Worm (Caenorhabditis elegans) whole organism, L1 larva: ENCODE results near the gene C54E4.4.

Source experiments
- C16A3.4 ChIP-seq: fragments of 150-350 bp; optimal IDR thresholded peaks from 2 replicates; lab custom pipeline; 2014; ENCODE audit warnings: missing biosample characterization, missing genetic modification characterization
- alr-1 ChIP-seq: fragments of 200-800 bp; sonication (Bioruptor generic); optimal IDR thresholded peaks from 2 replicates; lab custom pipeline; 2018; ENCODE audit warnings: borderline replicate concordance, mild to moderate bottlenecking, missing genetic modification characterization, missing compliant biosample characterization
- blmp-1 ChIP-seq: fragments of 150-350 bp; optimal IDR thresholded peaks from 2 replicates; lab custom pipeline; 2014; ENCODE audit warnings: missing biosample characterization, missing genetic modification characterization
- ceh-8 ChIP-seq: fragments of 200-800 bp; sonication (Bioruptor generic); optimal IDR thresholded peaks from 2 replicates; lab custom pipeline; 2018; ENCODE audit warnings: mild to moderate bottlenecking, missing genetic modification characterization, moderate library complexity, missing compliant biosample characterization
- dsc-1 ChIP-seq: sonication (generic microtip); optimal IDR thresholded peaks from 2 replicates; lab custom pipeline; 2016; ENCODE audit warnings: mild to moderate bottlenecking, missing genetic modification characterization, missing compliant biosample characterization
- efl-1 ChIP-seq, 4 experiments: fragments of 150-350 bp; optimal IDR thresholded peaks in 3 of 4; peaks in 1 of 4; 1 replicate in 1 of 4; 2 replicates in 3 of 4; lab custom pipeline; 2014; ENCODE audit warnings: missing biosample characterization in 2 of 4, missing genetic modification characterization in 2 of 4, missing genetic modification reagents in 2 of 4
- egl-13 ChIP-seq: sonication (generic microtip); optimal IDR thresholded peaks from 2 replicates; lab custom pipeline; 2016; ENCODE audit warnings: missing genotype, missing genetic modification reagents, missing genetic modification characterization, missing compliant biosample characterization
- elt-2 ChIP-seq: sonication (generic microtip); optimal IDR thresholded peaks from 2 replicates; lab custom pipeline; 2016; ENCODE audit warnings: missing genetic modification characterization, mild to moderate bottlenecking, inconsistent platforms, missing compliant biosample characterization, missing genetic modification reagents
- elt-3 ChIP-seq, 6 experiments: fragments of 150-350 bp in 1 of 6; sonication (generic microtip); optimal IDR thresholded peaks; 2 replicates each; lab custom pipeline; 2017 to 2018; ENCODE audit warnings: missing biosample characterization in 6 of 6, missing genetic modification characterization in 6 of 6, inconsistent platforms in 1 of 6
- ets-5 ChIP-seq: fragments of 200-800 bp; sonication (Bioruptor generic); IDR thresholded peaks from 2 replicates; pipeline ENCODE4 v1.3.6; 2022; ENCODE audit warnings: missing genetic modification characterization, missing compliant biosample characterization
- fkh-10 ChIP-seq: sonication (generic microtip); optimal IDR thresholded peaks from 2 replicates; lab custom pipeline; 2017; ENCODE audit warnings: missing biosample characterization, missing genetic modification reagents, missing genetic modification characterization
- fkh-4 ChIP-seq: sonication (generic microtip); optimal IDR thresholded peaks from 2 replicates; lab custom pipeline; 2016; ENCODE audit warnings: missing compliant biosample characterization, missing genetic modification characterization, borderline replicate concordance
- fos-1 ChIP-seq: fragments of 150-350 bp; optimal IDR thresholded peaks from 2 replicates; lab custom pipeline; 2014; ENCODE audit warnings: missing biosample characterization, missing genetic modification characterization
- hlh-17 ChIP-seq: fragments of 200-800 bp; sonication (Bioruptor generic); optimal IDR thresholded peaks from 2 replicates; lab custom pipeline; 2018; ENCODE audit warnings: missing genetic modification characterization, mild to moderate bottlenecking, missing compliant biosample characterization, moderate library complexity, borderline replicate concordance
- lin-14 ChIP-seq: fragments of 200-800 bp; sonication (Bioruptor generic); optimal IDR thresholded peaks from 2 replicates; lab custom pipeline; 2018; ENCODE audit warnings: mild to moderate bottlenecking, missing genetic modification characterization, moderate library complexity, missing compliant biosample characterization
- mab-9 ChIP-seq: fragments of 200-800 bp; sonication (Bioruptor generic); IDR thresholded peaks from 2 replicates; pipeline ENCODE4 v1.3.6; 2022; ENCODE audit warnings: missing genetic modification reagents, missing genetic modification characterization, missing compliant biosample characterization
- nhr-237 ChIP-seq: fragments of 150-350 bp; optimal IDR thresholded peaks from 2 replicates; lab custom pipeline; 2014; ENCODE audit warnings: missing biosample characterization, missing genetic modification characterization
- nhr-47 ChIP-seq: sonication (generic microtip); optimal IDR thresholded peaks from 2 replicates; lab custom pipeline; 2016; ENCODE audit warnings: mild to moderate bottlenecking, missing genetic modification characterization, moderate library complexity, missing compliant biosample characterization
- nhr-84 ChIP-seq: sonication (generic microtip); optimal IDR thresholded peaks from 2 replicates; lab custom pipeline; 2017; ENCODE audit warnings: missing biosample characterization, missing genetic modification characterization
- snpc-4 ChIP-seq: fragments of 150-350 bp; optimal IDR thresholded peaks from 2 replicates; lab custom pipeline; 2014; ENCODE audit warnings: missing biosample characterization, missing genetic modification characterization
- sox-4 ChIP-seq: sonication (generic microtip); optimal IDR thresholded peaks from 2 replicates; lab custom pipeline; 2016; ENCODE audit warnings: missing genetic modification characterization, missing compliant biosample characterization
- unc-62 ChIP-seq: fragments of 150-350 bp; optimal IDR thresholded peaks from 2 replicates; lab custom pipeline; 2014; ENCODE audit warnings: missing biosample characterization, missing genetic modification reagents, missing genetic modification characterization
- unc-86 ChIP-seq: sonication (generic microtip); optimal IDR thresholded peaks from 2 replicates; lab custom pipeline; 2016; ENCODE audit warnings: missing genetic modification characterization, missing compliant biosample characterization
- unc-98 ChIP-seq: fragments of 200-800 bp; sonication (Bioruptor generic); IDR thresholded peaks from 2 replicates; pipeline ENCODE4 v1.3.6; 2022; ENCODE audit warnings: missing genetic modification characterization, missing compliant biosample characterization
- vab-15 ChIP-seq: sonication (generic microtip); optimal IDR thresholded peaks from 2 replicates; lab custom pipeline; 2017; ENCODE audit warnings: missing genotype, mild to moderate bottlenecking, missing genetic modification characterization, missing compliant biosample characterization
- xbp-1 ChIP-seq: sonication (generic microtip); optimal IDR thresholded peaks from 2 replicates; lab custom pipeline; 2016; ENCODE audit warnings: missing genetic modification characterization, missing compliant biosample characterization
- zag-1 ChIP-seq: fragments of 150-350 bp; optimal IDR thresholded peaks from 2 replicates; lab custom pipeline; 2014; ENCODE audit warnings: missing biosample characterization, missing genetic modification characterization
- ztf-11 ChIP-seq, 2 experiments: sonication (generic microtip); optimal IDR thresholded peaks; 2 replicates each; lab custom pipeline; 2016 to 2017; ENCODE audit warnings: missing genetic modification characterization in 2 of 2, missing biosample characterization in 1 of 2, missing compliant biosample characterization in 1 of 2
- ztf-4 ChIP-seq: fragments of 150-350 bp; optimal IDR thresholded peaks from 2 replicates; lab custom pipeline; 2014; ENCODE audit warnings: missing biosample characterization, missing genetic modification characterization

The C54E4.4 gene

DNA sequence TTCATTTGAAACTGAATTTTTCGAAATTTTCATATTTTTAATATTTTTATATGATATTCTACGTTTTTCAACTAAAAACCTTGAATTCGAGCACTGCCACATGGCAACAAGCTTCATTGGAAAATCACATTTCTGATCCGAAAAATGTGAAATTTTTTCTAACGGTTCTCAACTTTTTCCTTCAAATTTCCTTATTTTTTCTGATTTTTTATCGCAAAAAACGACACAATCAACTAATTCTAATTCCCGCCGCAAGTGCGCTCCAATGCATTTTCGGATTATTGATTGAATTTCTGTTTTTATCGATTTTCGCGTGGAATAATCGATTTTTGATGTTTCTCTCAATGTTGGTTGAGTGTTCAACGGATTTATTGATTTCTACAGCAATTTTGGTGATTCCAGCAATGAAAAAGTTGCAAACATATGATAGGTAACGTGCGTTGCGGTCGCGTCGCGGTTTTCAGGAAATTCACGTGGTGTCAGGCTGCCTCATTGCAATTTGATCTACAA lies 34.9 kb downstream of the C54E4.4 start, which contains the start of gene C23H5.12:
TSS of gene C23H5.12 (plus strand) at position 51 of the 510 bp plus-strand sequence.
- TF ChIP-seq nhr-237 (tag; lab: Kevin White, UChicago) (no peak), sox-4 (no peak), vab-15 (tag; lab: Kevin White, UChicago) (no peak), fkh-10 (GFP tag; lab: Kevin White, UChicago) (no peak), nhr-84 (no peak)

DNA sequence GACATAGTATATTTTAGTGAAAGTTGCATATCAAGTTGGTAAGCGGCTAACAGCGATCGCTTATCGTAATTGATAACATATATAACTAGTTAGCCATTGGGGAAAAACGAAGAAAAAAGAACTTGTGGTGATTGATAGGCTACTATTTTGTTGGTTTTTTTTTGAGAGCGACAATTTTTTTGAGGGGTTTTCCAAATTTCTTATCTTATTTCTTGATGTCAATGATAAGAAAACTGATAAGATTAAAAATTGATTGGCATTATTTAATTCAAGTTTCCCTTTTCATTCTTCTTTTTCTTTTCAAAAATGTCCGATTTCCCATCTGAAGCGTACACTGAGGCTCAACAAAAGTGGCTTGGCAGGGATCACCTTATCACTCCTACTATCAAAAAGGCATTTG lies 37.7 kb downstream of the C54E4.4 start, which contains the start of gene prmt-6:
TSS of gene prmt-6 (plus strand) at position 252 of the 400 bp plus-strand sequence.
- TF ChIP-seq blmp-1: peak; percentile 28
- no peak for TF ChIP-seq mab-9 (GFP tag; lab: Robert Waterston, UW)
- peak in 3 of 6 experiments; percentile 14 to 84 (median 36) for TF ChIP-seq elt-3 (tag; optimal IDR thresholded peaks at IDR 0.05; lab: Kevin White, UChicago)
- TF ChIP-seq elt-2: peak; percentile 72
- no peak for TF ChIP-seq egl-13 (tag; lab: Kevin White, UChicago)

DNA sequence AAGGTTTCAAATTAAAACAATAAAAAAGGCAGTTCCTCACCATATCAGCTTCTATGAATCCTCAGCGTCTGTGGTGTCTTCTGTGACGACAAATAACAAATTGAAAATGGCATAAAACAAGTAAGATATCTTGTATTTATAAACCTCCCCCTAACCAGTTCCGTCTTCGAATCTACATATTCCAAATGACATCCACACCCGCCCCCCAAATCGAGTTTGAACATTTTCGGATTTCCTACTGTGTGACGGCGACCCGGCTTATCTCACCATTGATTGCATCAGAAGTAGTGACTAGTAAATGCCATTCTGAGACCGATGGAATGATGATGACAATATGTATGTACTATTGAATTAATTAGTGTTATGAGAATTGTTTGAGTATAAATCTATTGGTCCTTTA lies 39.7 kb downstream of the C54E4.4 start, which contains the start of gene grl-20:
TSS of gene grl-20 (minus strand) at position 101 of the 400 bp plus-strand sequence.
- no peak for TF ChIP-seq xbp-1 (tag; lab: Kevin White, UChicago)
- TF ChIP-seq ztf-11 (tag; optimal IDR thresholded peaks at IDR 0.05; lab: Kevin White, UChicago): no peak
- TF ChIP-seq blmp-1: no peak
- TF ChIP-seq elt-3 (tag; optimal IDR thresholded peaks at IDR 0.05; lab: Kevin White, UChicago): no peak
- no peak for TF ChIP-seq fkh-4 (tag; lab: Kevin White, UChicago)
- no peak for TF ChIP-seq zag-1
- TF ChIP-seq ets-5: no peak
- TF ChIP-seq ztf-4 (tag; lab: Kevin White, UChicago): no peak
- no peak for TF ChIP-seq vab-15 (tag; lab: Kevin White, UChicago)
- TF ChIP-seq hlh-17 (GFP tag; lab: Kevin White, UChicago): no peak
- TF ChIP-seq C16A3.4 (tag; lab: Kevin White, UChicago): no peak
- no peak for TF ChIP-seq nhr-47 (tag; lab: Kevin White, UChicago)
- TF ChIP-seq, all 84 proteins: peak for 0

DNA sequence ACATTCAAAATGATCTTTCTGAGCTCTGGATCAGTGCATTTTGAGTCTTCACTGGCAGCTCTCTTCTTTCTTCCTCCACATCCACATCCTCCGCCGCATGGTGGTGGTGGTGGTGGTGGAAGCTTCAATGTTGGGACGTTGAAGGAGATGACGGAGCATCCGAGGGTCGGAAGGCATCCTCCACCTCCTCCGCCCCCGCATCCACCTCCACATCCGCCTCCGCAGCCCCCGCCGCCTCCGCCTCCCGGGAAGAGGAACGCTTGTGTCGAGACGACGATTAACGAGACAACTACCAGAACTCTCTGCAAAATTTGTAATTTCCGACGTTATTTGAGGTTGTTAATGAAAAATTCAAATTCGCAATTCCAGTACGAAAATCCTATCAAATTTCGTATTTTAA lies 41.0 kb downstream of the C54E4.4 start:
- TF ChIP-seq unc-62 (GFP tag; lab: Kevin White, UChicago): no peak
- no peak for TF ChIP-seq lin-14 (GFP tag; lab: Kevin White, UChicago)
- no peak for TF ChIP-seq ets-5
- no peak for TF ChIP-seq efl-1 (optimal IDR thresholded peaks at IDR 0.05; lab: Kevin White, UChicago)
- peak in 1 of 2 experiments; percentile 35 for TF ChIP-seq efl-1 (GFP tag; optimal IDR thresholded peaks at IDR 0.05 in 1 of 2; lab: Kevin White, UChicago)
- no peak for TF ChIP-seq unc-98
- peak; percentile 42 for TF ChIP-seq ceh-8 (GFP tag; lab: Kevin White, UChicago)
- TF ChIP-seq, all 84 proteins: peak for 2

DNA sequence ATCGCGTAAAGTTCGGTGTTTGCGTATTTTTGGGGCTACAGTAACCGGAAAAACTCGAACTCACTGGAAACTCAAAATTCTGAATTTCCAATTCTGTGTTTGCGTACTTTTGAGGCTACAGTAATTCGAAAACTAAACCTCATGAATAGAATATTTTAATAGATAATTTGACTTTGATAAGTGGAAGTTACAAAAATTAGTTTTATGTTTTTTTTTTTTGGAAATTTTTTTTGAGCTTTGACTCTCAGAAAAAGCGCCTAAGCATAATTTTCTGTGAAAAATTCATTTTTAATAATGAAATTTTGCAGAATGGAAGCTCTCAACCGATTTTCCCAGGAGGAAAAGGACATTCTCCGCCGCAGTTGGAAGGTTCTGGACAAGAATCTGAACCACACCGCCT lies 45.9 kb downstream of the C54E4.4 start, which contains the start of gene glb-7:
TSS of gene glb-7 (plus strand) at position 301 of the 400 bp plus-strand sequence.
- TF ChIP-seq hlh-17 (GFP tag; lab: Kevin White, UChicago): no peak

DNA sequence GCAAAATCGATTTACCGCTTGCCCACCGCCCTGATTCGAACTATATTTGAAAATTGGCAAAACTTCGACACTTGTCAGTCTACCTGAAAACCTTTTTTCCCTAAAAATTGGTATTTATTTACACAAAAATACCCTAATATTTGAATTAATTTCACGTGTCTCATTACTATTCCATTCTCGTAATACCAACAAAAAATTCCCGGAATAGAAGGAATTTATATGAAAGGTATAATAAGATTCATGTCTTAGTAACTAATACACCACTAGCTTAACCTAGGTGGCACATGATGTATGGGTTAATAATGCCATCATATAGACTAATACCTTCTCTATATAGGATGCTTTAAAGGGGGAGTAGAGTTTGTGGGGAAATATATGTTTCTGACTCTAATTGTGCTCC lies 51.1 kb downstream of the C54E4.4 start:
- TF ChIP-seq alr-1 (tag; lab: Kevin White, UChicago) (no peak), nhr-47 (tag; lab: Kevin White, UChicago) (no peak), dsc-1 (tag; lab: Kevin White, UChicago) (peak; percentile 90), fos-1 (tag; lab: Kevin White, UChicago) (no peak), egl-13 (tag; lab: Kevin White, UChicago) (no peak), unc-86 (tag; lab: Kevin White, UChicago) (no peak), snpc-4 (tag; lab: Kevin White, UChicago) (no peak)
